Worm (Caenorhabditis elegans): ENCODE results near the gene ttr-20.

- no peak for TF ChIP-seq swsn-7 (tag; optimal IDR thresholded peaks at IDR 0.05)
- no peak for TF ChIP-seq aly-2 (tag; optimal IDR thresholded peaks at IDR 0.05)
- no peak for TF ChIP-seq skn-1 (tag; optimal IDR thresholded peaks at IDR 0.05)
- TF ChIP-seq sup-37 (GFP tag; optimal IDR thresholded peaks at IDR 0.05) = no peak
- peak; percentile 40 for TF ChIP-seq nhr-19 (GFP tag; conservative IDR thresholded peaks at IDR 0.05)
- TF ChIP-seq mep-1 (tag; optimal IDR thresholded peaks at IDR 0.05) = no peak
- TF ChIP-seq tbx-2 (tag; optimal IDR thresholded peaks at IDR 0.05) = peak; percentile 46
- no peak for TF ChIP-seq ceh-88 (GFP tag; IDR thresholded peaks at IDR 0.05)
- TF ChIP-seq zag-1 (tag; optimal IDR thresholded peaks at IDR 0.05) = no peak
- no peak for TF ChIP-seq lin-39 (tag; optimal IDR thresholded peaks at IDR 0.05)
- TF ChIP-seq lir-3 (tag; optimal IDR thresholded peaks at IDR 0.05; ENCODE audit: poor library complexity) = no peak
These were observed 48.0 kb downstream of the ttr-20 start, which contains the start of gene F15E6.3 for ce11 chrIV:4294552-4294951.

Measured in whole organism, L1 larva.